Fruit fly (Drosophila melanogaster): Measurements from ENCODE around the gene pasi1.

dm6 chr3R:17795075-17795420 is at the start of gene pasi1:
- TF ChIP-seq CG8478 (optimal IDR thresholded peaks at IDR 0.05) (no peak), CTCF (optimal IDR thresholded peaks at IDR 0.05) (no peak)
